Worm (Caenorhabditis elegans) whole organism, early embryonic: ENCODE measurements around the gene Y50D4C.6.

Source experiments
- F13C5.2 ChIP-seq: sonication (generic microtip); optimal IDR thresholded peaks from 2 replicates; lab custom pipeline; 2017; ENCODE audit warnings: mild to moderate bottlenecking, missing genetic modification characterization, inconsistent platforms, missing compliant biosample characterization
- aly-1 ChIP-seq: sonication (generic microtip); optimal IDR thresholded peaks from 2 replicates; lab custom pipeline; 2016; ENCODE audit warnings: missing genetic modification characterization, missing compliant biosample characterization
- ama-1 ChIP-seq: fragments of 150-350 bp; optimal IDR thresholded peaks from 2 replicates; lab custom pipeline; 2014
- ceh-13 ChIP-seq: fragments of 200-800 bp; sonication (Bioruptor generic); optimal IDR thresholded peaks from 2 replicates; lab custom pipeline; 2018; ENCODE audit warnings: mild to moderate bottlenecking, missing genetic modification characterization, missing compliant biosample characterization
- ceh-36 ChIP-seq: sonication (generic microtip); optimal IDR thresholded peaks from 2 replicates; lab custom pipeline; 2016; ENCODE audit warnings: missing genetic modification characterization, inconsistent platforms, missing compliant biosample characterization
- hmg-4 ChIP-seq: fragments of 200-800 bp; sonication (Bioruptor generic); optimal IDR thresholded peaks from 2 replicates; lab custom pipeline; 2018; ENCODE audit warnings: mild to moderate bottlenecking, missing genetic modification characterization, missing compliant biosample characterization
- pes-1 ChIP-seq: fragments of 200-800 bp; sonication (Bioruptor generic); IDR thresholded peaks from 2 replicates; pipeline ENCODE4 v1.3.6; 2022; ENCODE audit warnings: missing genetic modification reagents, missing genetic modification characterization, missing compliant biosample characterization
- scrt-1 ChIP-seq: fragments of 200-800 bp; sonication (Bioruptor generic); IDR thresholded peaks from 2 replicates; pipeline ENCODE4 v1.3.6; 2022; ENCODE audit warnings: missing genetic modification characterization, missing compliant biosample characterization
- tbx-11 ChIP-seq: fragments of 200-800 bp; sonication (Bioruptor generic); IDR thresholded peaks from 2 replicates; pipeline ENCODE4 v1.3.6; 2022; ENCODE audit warnings: missing genetic modification characterization, missing compliant biosample characterization

ce11 chrV:978617-979016 lies 29.0 kb upstream of the Y50D4C.6 start:
- no peak for TF ChIP-seq ama-1
- no peak for TF ChIP-seq scrt-1 (GFP tag; lab: Robert Waterston, UW)
- no peak for TF ChIP-seq ceh-13
- TF ChIP-seq pes-1, result no peak
- no peak for TF ChIP-seq hmg-4 (GFP tag; lab: Kevin White, UChicago)
- TF ChIP-seq ceh-36 (tag; lab: Kevin White, UChicago), result no peak
- no peak for TF ChIP-seq F13C5.2 (tag; lab: Kevin White, UChicago)
- TF ChIP-seq tbx-11 (GFP tag; lab: Robert Waterston, UW), result no peak
- TF ChIP-seq aly-1 (tag; lab: Kevin White, UChicago), result no peak
